Worm (Caenorhabditis elegans) whole organism, young adult: ENCODE results near the gene fbxa-185.

Experiments used
- B0019.2 ChIP-seq: fragments of 200-800 bp; sonication (Bioruptor generic); conservative IDR thresholded peaks from 2 replicates; pipeline ENCODE4 v1.3.6; 2022; ENCODE audit warnings: missing genetic modification reagents, missing genetic modification characterization, missing compliant biosample characterization
- dpl-1 ChIP-seq: fragments of 150-350 bp; optimal IDR thresholded peaks from 2 replicates; lab custom pipeline; 2014; ENCODE audit warnings: missing biosample characterization, missing genetic modification reagents, missing genetic modification characterization
- pha-4 ChIP-seq: fragments of 150-350 bp; sonication (generic microtip); optimal IDR thresholded peaks from 2 replicates; lab custom pipeline; 2014; ENCODE audit warnings: missing biosample characterization, missing genetic modification reagents, missing genetic modification characterization
- rec-8 ChIP-seq, 2 experiments: sonication (generic microtip); optimal IDR thresholded peaks; 2 replicates each; lab custom pipeline; 2016; ENCODE audit warnings: mild to moderate bottlenecking in 2 of 2, missing genetic modification characterization in 2 of 2, missing genetic modification reagents in 2 of 2, missing genotype in 2 of 2, missing biosample characterization in 1 of 2, missing compliant biosample characterization in 1 of 2, moderate library complexity in 1 of 2
- sea-2 ChIP-seq: fragments of 200-800 bp; sonication (Bioruptor generic); IDR thresholded peaks from 2 replicates; pipeline ENCODE4 v1.3.6; 2022; ENCODE audit warnings: missing genetic modification characterization, missing compliant biosample characterization
- ztf-25 ChIP-seq: fragments of 200-800 bp; sonication (Bioruptor generic); IDR thresholded peaks from 2 replicates; pipeline ENCODE4 v1.3.6; 2022; ENCODE audit warnings: missing genetic modification reagents, missing genetic modification characterization, missing compliant biosample characterization

DNA sequence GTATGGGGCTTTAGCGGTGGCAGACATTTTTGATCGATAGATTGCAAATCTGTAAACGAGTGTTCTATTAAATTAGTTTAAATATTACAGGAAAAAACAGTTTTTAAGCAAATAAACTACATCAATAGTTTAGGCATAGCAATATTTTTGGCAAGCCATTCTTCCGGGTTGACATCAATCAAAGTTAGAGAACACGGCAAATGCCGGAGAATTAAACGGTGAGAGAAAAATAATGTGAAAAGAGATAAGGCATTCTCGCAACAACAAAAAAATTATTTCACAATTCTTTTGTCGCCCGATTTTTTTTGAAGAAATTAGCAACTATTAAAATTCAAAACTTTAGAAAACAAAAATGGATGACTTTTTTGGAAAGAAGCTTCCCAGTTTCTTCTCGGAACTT is 13.4 kb downstream of the fbxa-185 start, which contains the start of the genes fbxa-188 and fbxa-189:
- TF ChIP-seq dpl-1 (GFP tag; lab: Kevin White, UChicago) (no peak), B0019.2 (GFP tag; lab: Robert Waterston, UW) (no peak), sea-2 (no peak), rec-8 (tag; optimal IDR thresholded peaks at IDR 0.05; lab: Kevin White, UChicago) (no peak), pha-4 (tag; lab: Kevin White, UChicago) (no peak), ztf-25 (GFP tag; lab: Robert Waterston, UW) (no peak)
